Worm (Caenorhabditis elegans) whole organism, L1 larva: ENCODE results near the gene ZK228.4.

Source experiments
- Y116A8C.19 ChIP-seq: sonication (generic microtip); optimal IDR thresholded peaks from 2 replicates; lab custom pipeline; 2016; ENCODE audit warnings: missing compliant biosample characterization, missing genetic modification characterization, borderline replicate concordance
- aha-1 ChIP-seq: fragments of 150-350 bp; optimal IDR thresholded peaks from 2 replicates; lab custom pipeline; 2014; ENCODE audit warnings: missing biosample characterization, missing genetic modification characterization
- ama-1 ChIP-seq: fragments of 150-350 bp; optimal IDR thresholded peaks from 2 replicates; lab custom pipeline; 2014
- ceh-8 ChIP-seq: fragments of 200-800 bp; sonication (Bioruptor generic); optimal IDR thresholded peaks from 2 replicates; lab custom pipeline; 2018; ENCODE audit warnings: mild to moderate bottlenecking, missing genetic modification characterization, moderate library complexity, missing compliant biosample characterization
- ceh-82 ChIP-seq, 3 experiments: fragments of 150-350 bp in 1 of 3; sonication (generic microtip) in 2 of 3; optimal IDR thresholded peaks; 2 replicates each; lab custom pipeline; 2014 to 2017; ENCODE audit warnings: missing biosample characterization in 3 of 3, missing genetic modification characterization in 3 of 3
- ceh-88 ChIP-seq: fragments of 200-800 bp; sonication (Bioruptor generic); IDR thresholded peaks from 2 replicates; pipeline ENCODE4 v1.3.6; 2022; ENCODE audit warnings: missing genetic modification characterization, missing compliant biosample characterization
- ceh-90 ChIP-seq: sonication (generic microtip); optimal IDR thresholded peaks from 2 replicates; lab custom pipeline; 2016; ENCODE audit warnings: missing genetic modification characterization, missing compliant biosample characterization
- dsc-1 ChIP-seq: sonication (generic microtip); optimal IDR thresholded peaks from 2 replicates; lab custom pipeline; 2016; ENCODE audit warnings: mild to moderate bottlenecking, missing genetic modification characterization, missing compliant biosample characterization
- ets-5 ChIP-seq: fragments of 200-800 bp; sonication (Bioruptor generic); IDR thresholded peaks from 2 replicates; pipeline ENCODE4 v1.3.6; 2022; ENCODE audit warnings: missing genetic modification characterization, missing compliant biosample characterization
- fos-1 ChIP-seq: fragments of 150-350 bp; optimal IDR thresholded peaks from 2 replicates; lab custom pipeline; 2014; ENCODE audit warnings: missing biosample characterization, missing genetic modification characterization
- grh-1 ChIP-seq: fragments of 200-800 bp; sonication (Bioruptor generic); IDR thresholded peaks from 2 replicates; pipeline ENCODE4 v1.3.6; 2022; ENCODE audit warnings: missing genetic modification reagents, missing genetic modification characterization, missing compliant biosample characterization
- hlh-4 ChIP-seq: sonication (generic microtip); optimal IDR thresholded peaks from 2 replicates; lab custom pipeline; 2016; ENCODE audit warnings: mild to moderate bottlenecking, missing genetic modification characterization, missing compliant biosample characterization
- hpl-2 ChIP-seq: fragments of 150-350 bp; optimal IDR thresholded peaks from 2 replicates; lab custom pipeline; 2014; ENCODE audit warnings: missing biosample characterization, missing genetic modification reagents, missing genetic modification characterization
- lin-13 ChIP-seq: fragments of 150-350 bp; optimal IDR thresholded peaks from 2 replicates; lab custom pipeline; 2014; ENCODE audit warnings: missing biosample characterization, missing genetic modification reagents, missing genetic modification characterization
- lin-14 ChIP-seq: fragments of 200-800 bp; sonication (Bioruptor generic); optimal IDR thresholded peaks from 2 replicates; lab custom pipeline; 2018; ENCODE audit warnings: mild to moderate bottlenecking, missing genetic modification characterization, moderate library complexity, missing compliant biosample characterization
- lin-15B ChIP-seq: fragments of 150-350 bp; sonication (generic microtip); optimal IDR thresholded peaks from 3 replicates; lab custom pipeline; 2014; ENCODE audit warnings: missing biosample characterization, missing genetic modification characterization
- lir-3 ChIP-seq: sonication (generic microtip); optimal IDR thresholded peaks from 2 replicates; lab custom pipeline; 2016; ENCODE audit warnings: mild to moderate bottlenecking, missing genetic modification characterization, moderate library complexity, missing compliant biosample characterization; ENCODE audit not compliant: poor library complexity
- lsy-2 ChIP-seq, 2 experiments: fragments of 150-350 bp; optimal IDR thresholded peaks; 2 replicates each; lab custom pipeline; 2014; ENCODE audit warnings: missing biosample characterization in 2 of 2, missing genetic modification characterization in 2 of 2
- mep-1 ChIP-seq: fragments of 150-350 bp; optimal IDR thresholded peaks from 2 replicates; lab custom pipeline; 2014; ENCODE audit warnings: missing biosample characterization, missing genetic modification characterization
- nhr-11 ChIP-seq: fragments of 150-350 bp; optimal IDR thresholded peaks from 2 replicates; lab custom pipeline; 2014; ENCODE audit warnings: missing biosample characterization, missing genetic modification characterization
- nhr-20 ChIP-seq: sonication (generic microtip); optimal IDR thresholded peaks from 2 replicates; lab custom pipeline; 2016; ENCODE audit warnings: mild to moderate bottlenecking, missing genetic modification characterization, missing compliant biosample characterization
- nhr-237 ChIP-seq: fragments of 150-350 bp; optimal IDR thresholded peaks from 2 replicates; lab custom pipeline; 2014; ENCODE audit warnings: missing biosample characterization, missing genetic modification characterization
- nhr-28 ChIP-seq: fragments of 150-350 bp; optimal IDR thresholded peaks from 2 replicates; lab custom pipeline; 2014; ENCODE audit warnings: missing biosample characterization, missing genetic modification characterization
- nhr-71 ChIP-seq: sonication (generic microtip); optimal IDR thresholded peaks from 2 replicates; lab custom pipeline; 2016; ENCODE audit warnings: mild to moderate bottlenecking, missing genetic modification characterization, moderate library complexity, missing compliant biosample characterization
- nhr-76 ChIP-seq: sonication (generic microtip); optimal IDR thresholded peaks from 2 replicates; lab custom pipeline; 2017; ENCODE audit warnings: missing biosample characterization, missing genetic modification characterization
- nhr-90 ChIP-seq: sonication (generic microtip); optimal IDR thresholded peaks from 2 replicates; lab custom pipeline; 2016; ENCODE audit warnings: mild to moderate bottlenecking, missing genetic modification characterization, missing compliant biosample characterization; ENCODE audit not compliant: poor library complexity
- pax-3 ChIP-seq: fragments of 200-800 bp; sonication (Bioruptor generic); optimal IDR thresholded peaks from 2 replicates; lab custom pipeline; 2018; ENCODE audit warnings: mild to moderate bottlenecking, missing genetic modification characterization, moderate library complexity, missing compliant biosample characterization
- pqm-1 ChIP-seq: sonication (generic microtip); optimal IDR thresholded peaks from 3 replicates; lab custom pipeline; 2017; ENCODE audit warnings: missing biosample characterization, missing genetic modification characterization
- rnt-1 ChIP-seq: sonication (generic microtip); optimal IDR thresholded peaks from 2 replicates; lab custom pipeline; 2016; ENCODE audit warnings: mild to moderate bottlenecking, missing genetic modification characterization, moderate library complexity, missing compliant biosample characterization
- skn-1 ChIP-seq: fragments of 150-350 bp; optimal IDR thresholded peaks from 2 replicates; lab custom pipeline; 2014; ENCODE audit warnings: missing biosample characterization, missing genetic modification characterization
- snu-23 ChIP-seq: sonication (generic microtip); optimal IDR thresholded peaks from 2 replicates; lab custom pipeline; 2016; ENCODE audit warnings: missing genetic modification characterization, missing compliant biosample characterization
- vab-15 ChIP-seq: sonication (generic microtip); optimal IDR thresholded peaks from 2 replicates; lab custom pipeline; 2017; ENCODE audit warnings: missing genotype, mild to moderate bottlenecking, missing genetic modification characterization, missing compliant biosample characterization
- xbp-1 ChIP-seq: sonication (generic microtip); optimal IDR thresholded peaks from 2 replicates; lab custom pipeline; 2016; ENCODE audit warnings: missing genetic modification characterization, missing compliant biosample characterization
- zag-1 ChIP-seq: fragments of 150-350 bp; optimal IDR thresholded peaks from 2 replicates; lab custom pipeline; 2014; ENCODE audit warnings: missing biosample characterization, missing genetic modification characterization

ZK228.4 gene

DNA sequence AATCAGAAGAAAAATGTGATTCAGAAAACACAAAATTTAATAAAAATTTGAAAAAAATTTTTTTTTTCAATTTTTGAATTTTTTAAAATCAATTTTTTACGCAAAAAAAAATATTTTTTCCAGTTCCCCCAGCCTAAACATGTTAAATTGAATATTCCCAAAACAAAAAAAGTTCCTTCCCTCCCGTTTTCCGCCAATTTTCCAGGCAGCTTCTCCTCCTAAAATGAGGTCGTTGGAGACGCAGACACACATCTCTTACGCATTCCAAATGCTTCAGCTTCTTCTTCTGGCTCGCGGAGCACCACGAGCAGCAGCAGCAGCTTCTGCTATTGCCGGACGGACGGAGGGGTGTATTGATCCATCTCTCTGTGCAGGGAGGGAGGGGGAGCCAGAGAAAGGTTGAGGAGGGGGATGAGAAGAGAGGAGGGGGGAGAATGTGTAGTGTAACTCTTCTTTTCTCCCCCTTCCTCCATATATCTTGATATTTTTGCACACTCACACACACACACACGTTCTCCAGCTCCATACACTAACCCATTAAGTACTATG, 27.8 kb downstream of the ZK228.4 start (continued):
- TF ChIP-seq pax-3 (tag; lab: Kevin White, UChicago) (no peak), ceh-8 (peak; percentile 5), mep-1 (tag; lab: Kevin White, UChicago) (peak; percentile 12), fos-1 (tag; lab: Kevin White, UChicago) (no peak), vab-15 (tag; lab: Kevin White, UChicago) (no peak), lin-13 (GFP tag; lab: Kevin White, UChicago) (no peak), skn-1 (tag; lab: Kevin White, UChicago) (peak; percentile 15), nhr-28 (no peak), lsy-2 (tag; optimal IDR thresholded peaks at IDR 0.05; lab: Kevin White, UChicago) (peak in 1 of 2 experiments; percentile 46), nhr-71 (tag; lab: Kevin White, UChicago) (peak; percentile 38), snu-23 (peak; percentile 2), lin-14 (GFP tag; lab: Kevin White, UChicago) (peak; percentile 89), ama-1 (lab: Kevin White, UChicago) (no peak), ceh-82 (tag; optimal IDR thresholded peaks at IDR 0.05; lab: Kevin White, UChicago) (peak in 2 of 3 experiments; percentile 35 to 68), ceh-90 (tag; lab: Kevin White, UChicago) (no peak), ceh-88 (GFP tag; lab: Robert Waterston, UW) (no peak)
- TF ChIP-seq, all 84 proteins: peak for 19

- TF ChIP-seq lsy-2 (tag; optimal IDR thresholded peaks at IDR 0.05; lab: Kevin White, UChicago) (no peak), lin-14 (GFP tag; lab: Kevin White, UChicago) (peak; percentile 48), nhr-11 (tag; lab: Kevin White, UChicago) (no peak), ets-5 (no peak), nhr-237 (tag; lab: Kevin White, UChicago) (no peak), xbp-1 (tag; lab: Kevin White, UChicago) (no peak), rnt-1 (tag; lab: Kevin White, UChicago) (no peak), mep-1 (tag; lab: Kevin White, UChicago) (no peak)
Observed at ce11 chrV:18491961-18492360, 29.4 kb downstream of the ZK228.4 start, which contains the start of gene slo-1. slo-1 (plus strand) TSS chrV:18492261.

- TF ChIP-seq hpl-2 (GFP tag; lab: Kevin White, UChicago): no peak
- TF ChIP-seq zag-1 (tag; lab: Kevin White, UChicago): no peak
- TF ChIP-seq grh-1 (GFP tag; lab: Robert Waterston, UW): no peak
- TF ChIP-seq dsc-1 (tag; lab: Kevin White, UChicago): no peak
- TF ChIP-seq Y116A8C.19: no peak
- no peak for TF ChIP-seq nhr-90 (tag; lab: Kevin White, UChicago)
- no peak for TF ChIP-seq xbp-1 (tag; lab: Kevin White, UChicago)
- TF ChIP-seq lin-14 (GFP tag; lab: Kevin White, UChicago): no peak
- TF ChIP-seq, all 84 proteins: peak for 0
Observed at ce11 chrV:18504610-18505009, 42.0 kb downstream of the ZK228.4 start.

DNA sequence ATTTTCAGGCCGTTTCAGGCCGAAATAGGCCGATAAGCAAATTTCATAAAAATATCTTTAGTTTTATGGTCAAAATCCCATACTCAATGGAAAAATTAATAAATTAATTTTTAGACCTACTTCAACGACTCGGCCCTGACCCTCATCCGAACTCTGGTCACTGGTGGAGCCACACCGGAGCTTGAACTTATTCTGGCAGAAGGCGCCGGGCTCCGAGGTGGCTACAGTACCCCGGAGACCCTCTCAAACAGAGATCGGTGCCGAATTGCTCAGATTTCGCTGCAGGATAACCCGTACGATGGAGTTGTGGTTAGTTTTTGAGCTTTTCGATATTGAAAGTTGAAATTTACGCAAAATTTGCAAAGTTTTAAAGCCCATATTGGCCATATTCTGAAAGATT, 44.2 kb downstream of the ZK228.4 start:
- TF ChIP-seq nhr-28 (no peak), lin-15B (tag; lab: Kevin White, UChicago) (no peak), aha-1 (tag; lab: Kevin White, UChicago) (no peak)
- TF ChIP-seq, all 84 proteins: peak for 0

DNA sequence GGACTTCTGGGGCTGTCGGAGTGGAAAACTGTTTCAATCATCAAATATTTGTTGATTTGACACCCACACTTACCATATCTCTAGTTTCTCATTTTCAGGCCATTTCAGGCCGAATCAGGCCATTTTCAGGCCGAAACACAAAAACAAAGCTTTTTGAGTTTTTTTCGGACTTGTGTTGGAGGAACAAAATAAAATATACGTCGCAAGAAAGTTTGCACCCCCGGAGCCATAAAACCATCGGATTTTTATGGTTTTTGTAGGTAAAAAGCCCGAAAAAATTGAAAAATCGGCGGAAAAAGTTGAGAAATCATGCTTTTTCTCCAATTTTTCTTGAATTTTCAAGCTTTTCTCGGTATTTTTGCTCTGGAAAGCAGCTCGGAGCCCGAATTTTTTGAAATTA, 46.0 kb downstream of the ZK228.4 start, which contains the start of gene Y51A2D.1:
Gene Y51A2D.1 (plus strand): TSS at position 301 of the 400 bp plus-strand sequence.
- no peak for TF ChIP-seq nhr-237 (tag; lab: Kevin White, UChicago)
- no peak for TF ChIP-seq mep-1 (tag; lab: Kevin White, UChicago)
- TF ChIP-seq hlh-4 (tag; lab: Kevin White, UChicago): no peak
- TF ChIP-seq aha-1 (tag; lab: Kevin White, UChicago): no peak
- TF ChIP-seq nhr-20 (tag; lab: Kevin White, UChicago): no peak
- TF ChIP-seq pqm-1 (tag; lab: Kevin White, UChicago): no peak
- no peak for TF ChIP-seq lir-3 (tag; lab: Kevin White, UChicago)
- TF ChIP-seq nhr-76 (tag; lab: Kevin White, UChicago): no peak
